Fruit fly (Drosophila melanogaster) whole organism, adult: ENCODE results near the gene CG12016.

Experiments
- CG11617 ChIP-seq: fragments of 200-800 bp; sonication (Bioruptor generic); optimal IDR thresholded peaks from 2 replicates; lab custom pipeline; 2017; ENCODE audit warnings: mild to moderate bottlenecking, missing biosample characterization, missing genetic modification reagents, missing genetic modification characterization
- CG12768 ChIP-seq: fragments of 200-800 bp; sonication (Bioruptor generic); optimal IDR thresholded peaks from 2 replicates; lab custom pipeline; 2017; ENCODE audit warnings: missing biosample characterization, missing genetic modification characterization, mild to moderate bottlenecking, moderate library complexity, missing genetic modification reagents
- CG14711 ChIP-seq: fragments of 200-800 bp; sonication (Bioruptor generic); optimal IDR thresholded peaks from 2 replicates; lab custom pipeline; 2018; ENCODE audit warnings: missing biosample characterization, mild to moderate bottlenecking, missing genetic modification characterization, moderate library complexity
- CG1620 ChIP-seq: fragments of 200-800 bp; sonication (Bioruptor generic); optimal IDR thresholded peaks from 2 replicates; lab custom pipeline; 2016; ENCODE audit warnings: missing biosample characterization, missing genetic modification characterization
- CG33017 ChIP-seq: fragments of 200-800 bp; sonication (Bioruptor generic); optimal IDR thresholded peaks from 2 replicates; lab custom pipeline; 2018; ENCODE audit warnings: missing biosample characterization, mild to moderate bottlenecking, missing genetic modification characterization, moderate library complexity
- CG5204 ChIP-seq: fragments of 200-800 bp; sonication (Bioruptor generic); optimal IDR thresholded peaks from 2 replicates; lab custom pipeline; 2016; ENCODE audit warnings: missing biosample characterization, missing genetic modification characterization
- CG7045 ChIP-seq: fragments of 200-800 bp; sonication (Bioruptor generic); optimal IDR thresholded peaks from 2 replicates; lab custom pipeline; 2017; ENCODE audit warnings: missing biosample characterization, mild to moderate bottlenecking, missing genetic modification characterization
- CG7101 ChIP-seq: fragments of 200-800 bp; sonication (Bioruptor generic); optimal IDR thresholded peaks from 2 replicates; lab custom pipeline; 2018; ENCODE audit warnings: missing biosample characterization, mild to moderate bottlenecking, missing genetic modification characterization, moderate library complexity
- Clk ChIP-seq: fragments of 200-800 bp; sonication (Bioruptor generic); optimal IDR thresholded peaks from 2 replicates; lab custom pipeline; 2017; ENCODE audit warnings: missing biosample characterization, missing genetic modification characterization
- Crg-1 ChIP-seq: fragments of 200-800 bp; sonication (Bioruptor generic); optimal IDR thresholded peaks from 2 replicates; lab custom pipeline; 2016; ENCODE audit warnings: missing biosample characterization, missing genetic modification characterization
- Hr96 ChIP-seq: fragments of 200-800 bp; sonication (Bioruptor generic); optimal IDR thresholded peaks from 2 replicates; lab custom pipeline; 2016; ENCODE audit warnings: missing biosample characterization, missing genetic modification characterization
- Mnt ChIP-seq: fragments of 200-800 bp; sonication (Bioruptor generic); optimal IDR thresholded peaks from 2 replicates; lab custom pipeline; 2016; ENCODE audit warnings: missing biosample characterization, mild to moderate bottlenecking, missing genetic modification characterization
- bab1 ChIP-seq: fragments of 200-800 bp; sonication (Bioruptor generic); optimal IDR thresholded peaks from 3 replicates; lab custom pipeline; 2019; ENCODE audit warnings: missing biosample characterization, mild to moderate bottlenecking, missing genetic modification characterization, moderate library complexity
- cic ChIP-seq: fragments of 200-800 bp; sonication (Bioruptor generic); optimal IDR thresholded peaks from 2 replicates; lab custom pipeline; 2017; ENCODE audit warnings: missing biosample characterization, mild to moderate bottlenecking, missing genetic modification characterization, moderate library complexity
- cnc ChIP-seq, 2 experiments: fragments of >200 bp; optimal IDR thresholded peaks; 2 replicates each; lab custom pipeline; 2017
- kay ChIP-seq: fragments of 200-800 bp; sonication (Bioruptor generic); peaks from one replicate; lab custom pipeline; 2016; ENCODE audit warnings: missing biosample characterization, missing genetic modification characterization, borderline replicate concordance
- ovo ChIP-seq: fragments of 200-800 bp; sonication (Bioruptor generic); optimal IDR thresholded peaks from 2 replicates; lab custom pipeline; 2016; ENCODE audit warnings: missing biosample characterization, missing genetic modification characterization
- pad ChIP-seq: fragments of 200-800 bp; sonication (Bioruptor generic); optimal IDR thresholded peaks from 3 replicates; lab custom pipeline; 2017; ENCODE audit warnings: missing biosample characterization, missing genetic modification characterization, mild to moderate bottlenecking, moderate library complexity, missing genetic modification reagents
- tj ChIP-seq: fragments of 200-800 bp; sonication (Bioruptor generic); optimal IDR thresholded peaks from 3 replicates; lab custom pipeline; 2017; ENCODE audit warnings: missing biosample characterization, mild to moderate bottlenecking, missing genetic modification characterization, moderate library complexity
- toe ChIP-seq: fragments of 200-800 bp; sonication (Bioruptor generic); optimal IDR thresholded peaks from 2 replicates; lab custom pipeline; 2016; ENCODE audit warnings: missing biosample characterization, missing genetic modification characterization

Gene CG12016

DNA sequence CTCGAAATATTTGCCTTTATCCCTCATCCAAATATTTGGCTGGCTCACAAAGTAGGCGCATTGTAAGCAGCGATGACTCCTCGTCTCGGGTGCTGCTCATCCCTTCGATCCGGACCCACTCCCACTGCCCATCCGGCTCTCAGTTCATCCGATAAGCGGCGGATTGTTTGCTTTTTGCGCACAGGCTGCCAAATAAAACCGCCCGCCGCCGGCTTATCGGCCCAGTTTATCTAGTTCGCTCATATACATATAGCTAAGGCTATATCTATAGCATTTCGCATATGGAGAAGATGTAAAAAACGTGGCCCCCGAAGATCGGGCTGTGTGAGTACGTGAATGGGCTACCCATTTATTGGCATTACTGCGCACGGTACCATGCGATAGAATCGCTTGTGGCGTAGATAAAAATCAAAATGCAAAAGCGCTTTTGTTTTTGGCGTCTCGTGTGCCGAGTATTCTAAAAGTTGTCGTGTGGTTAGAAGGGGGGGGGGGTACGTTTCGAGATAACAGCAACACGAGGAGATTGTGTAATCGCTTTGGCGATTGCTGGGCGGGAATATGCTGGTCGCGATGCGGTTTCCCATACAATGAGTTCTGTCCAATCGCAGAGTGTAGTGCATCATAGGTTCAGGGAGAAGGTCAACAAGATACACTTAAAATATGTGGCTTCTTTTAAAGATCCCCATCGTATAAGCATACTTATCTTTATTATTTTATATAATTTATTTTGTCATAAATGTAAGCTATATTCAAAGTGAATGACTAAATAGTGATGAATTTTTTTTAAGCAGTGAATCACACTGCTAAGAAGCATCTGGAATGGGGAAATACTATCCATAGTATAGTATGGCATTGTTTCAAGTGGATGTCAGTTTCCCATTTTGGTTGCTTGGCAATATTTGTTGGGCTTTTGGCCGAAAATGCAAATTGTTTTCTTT, 10.4 kb upstream of the CG12016 start:
- TF ChIP-seq Mnt (GFP tag; lab: Kevin White, UChicago): peak; percentile 98
- TF ChIP-seq CG7101 (tag; lab: Kevin White, UChicago): no peak
- TF ChIP-seq Crg-1 (GFP tag; lab: Kevin White, UChicago): peak; percentile 17
- peak; percentile 59 for TF ChIP-seq tj (GFP tag; lab: Kevin White, UChicago)
- peak; percentile 69 for TF ChIP-seq kay (GFP tag; lab: Kevin White, UChicago)
- TF ChIP-seq cic (GFP tag; lab: Kevin White, UChicago): peak; percentile 94
- peak; percentile 23 for TF ChIP-seq CG12768 (GFP tag; lab: Kevin White, UChicago)
- no peak for TF ChIP-seq CG33017 (tag; lab: Kevin White, UChicago)
- TF ChIP-seq CG11617 (GFP tag; lab: Kevin White, UChicago): peak; percentile 3

DNA sequence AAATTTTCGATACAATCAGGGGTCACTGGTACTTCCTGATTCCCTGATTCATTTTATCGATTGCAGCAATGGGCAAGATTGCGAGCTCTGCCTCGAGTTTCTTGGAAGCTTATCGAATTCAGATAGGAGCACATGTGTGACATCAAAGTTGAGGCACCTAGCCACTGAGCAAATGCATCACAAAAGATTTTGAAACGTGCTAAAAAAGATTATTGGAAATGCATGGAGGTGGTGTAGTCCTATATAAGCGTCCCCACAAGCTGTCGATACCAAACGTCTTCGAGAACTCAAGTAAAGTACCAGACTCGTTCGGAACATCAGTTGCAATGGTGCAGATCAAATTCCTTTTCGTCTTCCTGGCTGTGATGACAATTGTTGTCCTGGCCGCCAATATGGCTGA, 5.3 kb upstream of the CG12016 start, which contains the start of gene Drsl2:
Gene Drsl2 (plus strand): TSS at position 301 of the 400 bp plus-strand sequence.
- TF ChIP-seq CG14711 (no peak), cnc (optimal IDR thresholded peaks at IDR 0.05; lab: Kevin White, UChicago) (no peak), CG1620 (GFP tag; lab: Kevin White, UChicago) (no peak), Hr96 (GFP tag; lab: Kevin White, UChicago) (no peak), Clk (GFP tag; lab: Kevin White, UChicago) (no peak), kay (GFP tag; lab: Kevin White, UChicago) (no peak), CG7101 (tag; lab: Kevin White, UChicago) (no peak), CG33017 (tag; lab: Kevin White, UChicago) (no peak), ovo (GFP tag; lab: Kevin White, UChicago) (no peak), cic (GFP tag; lab: Kevin White, UChicago) (no peak), CG5204 (no peak), pad (GFP tag; lab: Kevin White, UChicago) (no peak)

DNA sequence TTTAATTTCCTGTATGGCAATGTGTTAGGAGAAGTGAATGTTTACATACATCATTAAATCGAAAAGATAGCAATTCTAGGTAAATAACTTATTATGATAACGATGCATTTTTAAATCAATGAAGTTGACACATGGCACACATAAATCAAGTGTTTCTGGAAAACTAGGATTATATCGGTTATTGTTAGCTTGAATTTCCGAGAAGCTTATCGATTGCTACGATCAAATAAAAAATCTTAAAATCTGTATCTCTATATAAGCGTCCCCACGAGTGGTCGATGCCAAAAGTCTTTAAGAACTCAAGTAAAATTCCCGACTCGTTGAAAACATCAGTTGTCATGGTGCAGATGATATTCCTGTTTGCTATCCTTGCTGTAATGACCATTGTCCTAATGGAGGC, 4.7 kb upstream of the CG12016 start, which contains the start of gene Drsl3:
Gene Drsl3 (plus strand): TSS at position 301 of the 400 bp plus-strand sequence.
- no peak for TF ChIP-seq CG11617 (GFP tag; lab: Kevin White, UChicago)
- TF ChIP-seq CG7101 (tag; lab: Kevin White, UChicago): no peak
- TF ChIP-seq CG7045 (GFP tag; lab: Kevin White, UChicago): no peak
- no peak for TF ChIP-seq CG33017 (tag; lab: Kevin White, UChicago)
- no peak for TF ChIP-seq CG5204
- TF ChIP-seq Crg-1 (GFP tag; lab: Kevin White, UChicago): no peak

DNA sequence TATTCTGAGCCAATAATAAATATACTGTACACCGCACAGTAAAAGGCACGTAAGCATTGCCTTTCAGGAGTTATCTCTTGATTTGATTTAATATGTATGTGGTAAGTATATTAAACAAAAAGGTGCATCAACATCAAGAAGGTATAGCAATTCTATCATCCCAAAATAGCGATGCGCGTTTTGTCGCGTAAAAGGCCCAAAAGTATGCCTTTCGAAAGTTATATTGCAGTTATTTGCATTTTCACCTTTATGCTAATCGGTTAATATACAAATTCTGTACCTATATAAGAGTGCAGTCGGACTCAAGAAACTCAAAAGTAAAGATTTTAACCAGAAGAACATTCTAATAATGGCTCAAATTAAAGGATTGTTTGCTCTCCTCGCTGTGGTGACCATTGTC, 4.1 kb upstream of the CG12016 start, which contains the start of gene Drsl4:
Gene Drsl4 (plus strand): TSS at position 333 of the 400 bp plus-strand sequence.
- TF ChIP-seq pad (GFP tag; lab: Kevin White, UChicago) (no peak), cnc (optimal IDR thresholded peaks at IDR 0.05; lab: Kevin White, UChicago) (no peak), bab1 (GFP tag; lab: Kevin White, UChicago) (peak; percentile 22), CG33017 (tag; lab: Kevin White, UChicago) (no peak), CG7101 (tag; lab: Kevin White, UChicago) (no peak), Mnt (GFP tag; lab: Kevin White, UChicago) (no peak), cic (GFP tag; lab: Kevin White, UChicago) (no peak), ovo (GFP tag; lab: Kevin White, UChicago) (no peak)

DNA sequence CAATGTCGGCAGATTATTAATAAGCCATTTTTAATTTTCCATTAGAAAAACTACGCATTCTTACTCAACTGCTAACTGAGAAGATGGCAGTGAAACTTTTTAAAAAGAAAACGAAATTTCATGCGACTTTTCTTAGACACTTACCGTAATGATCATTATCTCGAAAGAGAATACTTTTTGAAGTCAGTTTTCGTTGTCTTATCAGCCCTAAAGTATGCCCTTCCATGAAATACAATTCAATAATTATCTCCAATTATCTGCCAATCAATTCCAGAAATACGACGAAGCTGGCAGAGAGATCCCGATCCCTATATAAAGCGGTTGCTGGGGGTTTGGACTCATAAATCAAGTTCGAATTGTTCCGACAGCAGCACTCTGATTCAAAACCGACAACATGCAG, 2.9 kb upstream of the CG12016 start, which contains the start of gene Drsl5:
Gene Drsl5 (plus strand): TSS at position 341 of the 400 bp plus-strand sequence.
- no peak for TF ChIP-seq Hr96 (GFP tag; lab: Kevin White, UChicago)
- TF ChIP-seq cic (GFP tag; lab: Kevin White, UChicago): no peak
- no peak for TF ChIP-seq cnc (optimal IDR thresholded peaks at IDR 0.05; lab: Kevin White, UChicago)
- no peak for TF ChIP-seq ovo (GFP tag; lab: Kevin White, UChicago)
- TF ChIP-seq CG12768 (GFP tag; lab: Kevin White, UChicago): no peak
- TF ChIP-seq CG7101 (tag; lab: Kevin White, UChicago): no peak
- no peak for TF ChIP-seq Clk (GFP tag; lab: Kevin White, UChicago)
- TF ChIP-seq bab1 (GFP tag; lab: Kevin White, UChicago): no peak
- TF ChIP-seq tj (GFP tag; lab: Kevin White, UChicago): no peak
- no peak for TF ChIP-seq CG11617 (GFP tag; lab: Kevin White, UChicago)
- no peak for TF ChIP-seq CG1620 (GFP tag; lab: Kevin White, UChicago)
- no peak for TF ChIP-seq CG7045 (GFP tag; lab: Kevin White, UChicago)
- TF ChIP-seq CG14711: no peak
- TF ChIP-seq toe (GFP tag; lab: Kevin White, UChicago): no peak
- TF ChIP-seq kay (GFP tag; lab: Kevin White, UChicago): no peak
